Fruit fly (Drosophila melanogaster) whole organism, embryonic: ENCODE measurements around the gene CG3339.

Source experiments
- CG10209 ChIP-seq: fragments of 200-800 bp; sonication (Bioruptor generic); optimal IDR thresholded peaks from 3 replicates; lab custom pipeline; 2017; ENCODE audit warnings: missing biosample characterization, mild to moderate bottlenecking, missing genetic modification characterization, missing genetic modification reagents
- CG10267 ChIP-seq: fragments of 200-800 bp; sonication (Bioruptor generic); optimal IDR thresholded peaks from 2 replicates; lab custom pipeline; 2018; ENCODE audit warnings: missing biosample characterization, mild to moderate bottlenecking, missing genetic modification characterization, moderate library complexity
- CG12155 ChIP-seq: fragments of 200-800 bp; sonication (Bioruptor generic); optimal IDR thresholded peaks from 3 replicates; lab custom pipeline; 2016; ENCODE audit warnings: missing biosample characterization, missing genetic modification characterization
- CG12236 ChIP-seq: fragments of 200-800 bp; sonication (Bioruptor generic); optimal IDR thresholded peaks from 2 replicates; lab custom pipeline; 2016; ENCODE audit warnings: missing biosample characterization, missing genetic modification characterization
- CG13424 ChIP-seq: fragments of 200-800 bp; sonication (Bioruptor generic); optimal IDR thresholded peaks from 2 replicates; lab custom pipeline; 2019; ENCODE audit warnings: missing biosample characterization, mild to moderate bottlenecking, missing genetic modification characterization, moderate library complexity
- CG14050 ChIP-seq: fragments of 200-800 bp; sonication (Bioruptor generic); IDR thresholded peaks from 3 replicates; pipeline ENCODE4 v1.3.6; 2022; ENCODE audit warnings: missing biosample characterization, missing genetic modification characterization
- CG17568 ChIP-seq: fragments of 200-800 bp; sonication (Bioruptor generic); optimal IDR thresholded peaks from 2 replicates; lab custom pipeline; 2018; ENCODE audit warnings: missing biosample characterization, mild to moderate bottlenecking, missing genetic modification characterization, moderate library complexity
- CG17612 ChIP-seq: fragments of 200-800 bp; sonication (Bioruptor generic); IDR thresholded peaks from 2 replicates; pipeline ENCODE4 v1.3.6; 2022; ENCODE audit warnings: missing biosample characterization, missing genetic modification characterization
- CG17802 ChIP-seq: fragments of 200-800 bp; sonication (Bioruptor generic); optimal IDR thresholded peaks from 2 replicates; lab custom pipeline; 2018; ENCODE audit warnings: missing biosample characterization, mild to moderate bottlenecking, missing genetic modification characterization, moderate library complexity
- CG1792 ChIP-seq: fragments of 200-800 bp; sonication (Bioruptor generic); optimal IDR thresholded peaks from 2 replicates; lab custom pipeline; 2016; ENCODE audit warnings: missing biosample characterization, missing genetic modification characterization
- CG18262 ChIP-seq: fragments of 200-800 bp; optimal IDR thresholded peaks from 3 replicates; lab custom pipeline; 2019; ENCODE audit warnings: missing biosample characterization, mild to moderate bottlenecking, missing genetic modification characterization, moderate library complexity
- CG18476 ChIP-seq: fragments of 200-800 bp; sonication (Bioruptor generic); optimal IDR thresholded peaks from 2 replicates; lab custom pipeline; 2016; ENCODE audit warnings: missing biosample characterization, mild to moderate bottlenecking, missing genetic modification characterization
- CG18619 ChIP-seq: fragments of 200-800 bp; sonication (Bioruptor generic); optimal IDR thresholded peaks from 3 replicates; lab custom pipeline; 2017; ENCODE audit warnings: missing biosample characterization, mild to moderate bottlenecking, missing genetic modification characterization
- CG2129 ChIP-seq: fragments of 200-800 bp; sonication (Bioruptor generic); IDR thresholded peaks from 2 replicates; pipeline ENCODE4 v1.3.6; 2022; ENCODE audit warnings: missing biosample characterization, missing genetic modification characterization; ENCODE audit not compliant: partially characterized antibody
- CG30431 ChIP-seq: fragments of 200-800 bp; sonication (Bioruptor generic); optimal IDR thresholded peaks from 2 replicates; lab custom pipeline; 2017; ENCODE audit warnings: missing biosample characterization, missing genetic modification characterization
- CG4730 ChIP-seq: fragments of 200-800 bp; sonication (Bioruptor generic); IDR thresholded peaks from 2 replicates; pipeline ENCODE4 v1.3.6; 2022; ENCODE audit warnings: missing biosample characterization, missing genetic modification characterization
- CG4820 ChIP-seq: fragments of 200-800 bp; sonication (Bioruptor generic); optimal IDR thresholded peaks from 3 replicates; lab custom pipeline; 2016; ENCODE audit warnings: missing biosample characterization, missing genetic modification characterization
- CG4854 ChIP-seq: fragments of 200-800 bp; sonication (Bioruptor generic); optimal IDR thresholded peaks from 2 replicates; lab custom pipeline; 2016; ENCODE audit warnings: missing biosample characterization, missing genetic modification characterization, inconsistent platforms
- CG6813 ChIP-seq: fragments of 200-800 bp; sonication (Bioruptor generic); optimal IDR thresholded peaks from 2 replicates; lab custom pipeline; 2017; ENCODE audit warnings: missing biosample characterization, missing genetic modification characterization, mild to moderate bottlenecking, moderate library complexity, missing genetic modification reagents
- CG7963 ChIP-seq: fragments of 200-800 bp; sonication (Bioruptor generic); IDR thresholded peaks from 3 replicates; pipeline ENCODE4 v1.3.6; 2022; ENCODE audit warnings: missing biosample characterization, missing genetic modification characterization; ENCODE audit not compliant: partially characterized antibody
- CG8359 ChIP-seq: fragments of 200-800 bp; sonication (Bioruptor generic); optimal IDR thresholded peaks from 2 replicates; lab custom pipeline; 2017; ENCODE audit warnings: missing biosample characterization, mild to moderate bottlenecking, missing genetic modification characterization, borderline replicate concordance
- CG9437 ChIP-seq: fragments of 200-800 bp; sonication (Bioruptor generic); optimal IDR thresholded peaks from 2 replicates; lab custom pipeline; 2018; ENCODE audit warnings: missing biosample characterization, mild to moderate bottlenecking, missing genetic modification characterization
- CG9876 ChIP-seq: fragments of 200-800 bp; sonication (Bioruptor generic); optimal IDR thresholded peaks from 2 replicates; lab custom pipeline; 2016; ENCODE audit warnings: missing biosample characterization, missing genetic modification characterization
- Camta ChIP-seq: fragments of 200-800 bp; sonication (Bioruptor generic); optimal IDR thresholded peaks from 2 replicates; lab custom pipeline; 2016; ENCODE audit warnings: missing biosample characterization, missing genetic modification characterization
- Dek ChIP-seq: fragments of 200-800 bp; sonication (Bioruptor generic); optimal IDR thresholded peaks from 3 replicates; lab custom pipeline; 2019; ENCODE audit warnings: missing biosample characterization, mild to moderate bottlenecking, missing genetic modification characterization, moderate library complexity
- Dll ChIP-seq: fragments of 200-800 bp; sonication (Bioruptor generic); IDR thresholded peaks from 4 replicates; pipeline ENCODE4 v1.3.6; 2022; ENCODE audit warnings: missing biosample characterization, missing genetic modification characterization; ENCODE audit not compliant: partially characterized antibody
- Gug ChIP-seq: fragments of 200-800 bp; sonication (Bioruptor generic); IDR thresholded peaks from 4 replicates; pipeline ENCODE4 v1.3.6; 2022; ENCODE audit warnings: missing biosample characterization, missing genetic modification characterization
- MTF-1 ChIP-seq: fragments of 200-800 bp; sonication (Bioruptor generic); optimal IDR thresholded peaks from 2 replicates; lab custom pipeline; 2018; ENCODE audit warnings: missing biosample characterization, mild to moderate bottlenecking, missing genetic modification characterization, borderline replicate concordance
- Sox102F ChIP-seq: fragments of 200-800 bp; sonication (Bioruptor generic); optimal IDR thresholded peaks from 2 replicates; lab custom pipeline; 2018; ENCODE audit warnings: missing biosample characterization, mild to moderate bottlenecking, missing genetic modification characterization, moderate library complexity
- ash1 ChIP-seq: fragments of 200-800 bp; sonication (Bioruptor generic); optimal IDR thresholded peaks from 2 replicates; lab custom pipeline; 2018; ENCODE audit warnings: missing biosample characterization, mild to moderate bottlenecking, missing genetic modification characterization
- ci ChIP-seq: fragments of 200-800 bp; sonication (Bioruptor generic); IDR thresholded peaks from 3 replicates; pipeline ENCODE4 v1.3.6; 2022; ENCODE audit warnings: missing biosample characterization, missing genetic modification characterization
- corto ChIP-seq: fragments of 200-800 bp; sonication (Bioruptor generic); optimal IDR thresholded peaks from 2 replicates; lab custom pipeline; 2016; ENCODE audit warnings: missing biosample characterization, mild to moderate bottlenecking, missing genetic modification characterization, moderate library complexity
- crc ChIP-seq: fragments of 200-800 bp; sonication (Bioruptor generic); optimal IDR thresholded peaks from 2 replicates; lab custom pipeline; 2016; ENCODE audit warnings: missing biosample characterization, missing genetic modification characterization
- fru ChIP-seq: fragments of >200 bp; optimal IDR thresholded peaks from 2 replicates; lab custom pipeline; 2017
- gcm ChIP-seq: fragments of 200-800 bp; sonication (Bioruptor generic); optimal IDR thresholded peaks from 2 replicates; lab custom pipeline; 2019; ENCODE audit warnings: missing biosample characterization, mild to moderate bottlenecking, missing genetic modification characterization, moderate library complexity
- gem ChIP-seq: fragments of 200-800 bp; sonication (Bioruptor generic); optimal IDR thresholded peaks from 2 replicates; lab custom pipeline; 2019; ENCODE audit warnings: missing biosample characterization, mild to moderate bottlenecking, missing genetic modification characterization, moderate library complexity
- gt ChIP-seq: fragments of 200-800 bp; sonication (Bioruptor generic); IDR thresholded peaks from 2 replicates; pipeline ENCODE4 v1.3.6; 2022; ENCODE audit warnings: missing biosample characterization, missing genetic modification characterization
- hkb ChIP-seq, 2 experiments: fragments of 200-800 bp in 1 of 2; fragments of >200 bp in 1 of 2; sonication (Bioruptor generic) in 1 of 2; IDR thresholded peaks in 1 of 2; optimal IDR thresholded peaks in 1 of 2; 2 replicates each; pipeline versions ENCODE4 v1.3.6 to Lab custom; 2017 to 2022; ENCODE audit warnings: missing biosample characterization in 1 of 2, missing genetic modification characterization in 1 of 2
- hth ChIP-seq: fragments of >200 bp; optimal IDR thresholded peaks from 2 replicates; lab custom pipeline; 2017; ENCODE audit warnings: inconsistent platforms
- inv ChIP-seq: fragments of 200-800 bp; sonication (Bioruptor generic); IDR thresholded peaks from 2 replicates; pipeline ENCODE4 v1.3.6; 2022; ENCODE audit warnings: missing biosample characterization, missing genetic modification characterization; ENCODE audit not compliant: partially characterized antibody
- kah ChIP-seq: fragments of 200-800 bp; sonication (Bioruptor generic); optimal IDR thresholded peaks from 2 replicates; lab custom pipeline; 2018; ENCODE audit warnings: missing biosample characterization, mild to moderate bottlenecking, missing genetic modification characterization
- knrl ChIP-seq: fragments of 200-800 bp; sonication (Bioruptor generic); IDR thresholded peaks from 3 replicates; pipeline ENCODE4 v1.3.6; 2022; ENCODE audit warnings: missing biosample characterization, missing genetic modification characterization; ENCODE audit not compliant: partially characterized antibody
- lmd ChIP-seq: fragments of 200-800 bp; sonication (Bioruptor generic); IDR thresholded peaks from 2 replicates; pipeline ENCODE4 v1.3.6; 2022; ENCODE audit warnings: missing biosample characterization, missing genetic modification characterization
- mld ChIP-seq: fragments of 200-800 bp; sonication (Bioruptor generic); IDR thresholded peaks from 3 replicates; pipeline ENCODE4 v1.3.6; 2022; ENCODE audit warnings: missing biosample characterization, missing genetic modification characterization; ENCODE audit not compliant: partially characterized antibody
- sd ChIP-seq: fragments of 200-800 bp; sonication (Bioruptor generic); optimal IDR thresholded peaks from 3 replicates; lab custom pipeline; 2018; ENCODE audit warnings: missing biosample characterization, mild to moderate bottlenecking, missing genetic modification characterization, moderate library complexity
- slp2 ChIP-seq: fragments of 200-800 bp; sonication (Bioruptor generic); optimal IDR thresholded peaks from 2 replicates; lab custom pipeline; 2016; ENCODE audit warnings: missing biosample characterization, missing genetic modification characterization
- sug ChIP-seq: fragments of 200-800 bp; optimal IDR thresholded peaks from 2 replicates; lab custom pipeline; 2019; ENCODE audit warnings: missing biosample characterization, mild to moderate bottlenecking, missing genetic modification characterization, moderate library complexity
- tio ChIP-seq: fragments of 200-800 bp; sonication (Bioruptor generic); optimal IDR thresholded peaks from 2 replicates; lab custom pipeline; 2017; ENCODE audit warnings: missing biosample characterization, missing genetic modification characterization, inconsistent platforms
- vvl ChIP-seq: fragments of 200-800 bp; sonication (Bioruptor generic); IDR thresholded peaks from 2 replicates; pipeline ENCODE4 v1.3.6; 2022; ENCODE audit warnings: missing biosample characterization, missing genetic modification characterization
- zf30C ChIP-seq: fragments of 200-800 bp; sonication (Bioruptor generic); optimal IDR thresholded peaks from 3 replicates; lab custom pipeline; 2018; ENCODE audit warnings: missing biosample characterization, mild to moderate bottlenecking, missing genetic modification characterization

The CG3339 gene

dm6 chr3R:27246264-27246663 lies 75.9 kb downstream of the CG3339 start (continued):
- no peak for TF ChIP-seq MTF-1
- no peak for TF ChIP-seq CG18476 (GFP tag; lab: Kevin White, UChicago)
- TF ChIP-seq vvl (GFP tag; lab: Robert Waterston, UW), result peak; percentile 86
- no peak for TF ChIP-seq knrl (GFP tag; lab: Robert Waterston, UW)
- TF ChIP-seq kah (GFP tag; lab: Kevin White, UChicago), result peak; percentile 74
- TF ChIP-seq CG17802 (tag; lab: Kevin White, UChicago), result no peak
- TF ChIP-seq slp2 (GFP tag; lab: Kevin White, UChicago), result no peak
- TF ChIP-seq inv, result no peak
- TF ChIP-seq corto, result no peak
- TF ChIP-seq tio (GFP tag; lab: Kevin White, UChicago), result no peak
- no peak for TF ChIP-seq ash1 (GFP tag; lab: Kevin White, UChicago)
- no peak for TF ChIP-seq zf30C (GFP tag; lab: Kevin White, UChicago)
- TF ChIP-seq Dll (GFP tag; lab: Robert Waterston, UW), result no peak
- TF ChIP-seq CG13424 (tag; lab: Kevin White, UChicago), result peak; percentile 93
- no peak for TF ChIP-seq CG9876 (GFP tag; lab: Kevin White, UChicago)
- peak; percentile 77 for TF ChIP-seq sug
- TF ChIP-seq CG14050, result no peak; the same call in 2 of the 3 replicates
- peak; percentile 93 for TF ChIP-seq gem (tag; lab: Kevin White, UChicago)
- peak; percentile 78 for TF ChIP-seq sd (tag; lab: Kevin White, UChicago)
- TF ChIP-seq Camta, result no peak
- peak; percentile 66 for TF ChIP-seq CG18619 (GFP tag; lab: Kevin White, UChicago)
- no peak for TF ChIP-seq CG17612 (GFP tag; lab: Robert Waterston, UW)
- TF ChIP-seq CG2129 (GFP tag; lab: Robert Waterston, UW), result no peak
- TF ChIP-seq CG1792 (GFP tag; lab: Kevin White, UChicago), result no peak
- TF ChIP-seq CG17568 (GFP tag; lab: Kevin White, UChicago), result no peak
- peak; percentile 87 for TF ChIP-seq CG10267 (tag; lab: Kevin White, UChicago)
- no peak for TF ChIP-seq CG12236 (GFP tag; lab: Kevin White, UChicago)
- TF ChIP-seq CG4854, result no peak
- TF ChIP-seq hkb (optimal IDR thresholded peaks at IDR 0.05; lab: Kevin White, UChicago), result no peak
- 0 out of 2 replicates have a peak, but pooled peaks have one; percentile 61 for TF ChIP-seq hkb (GFP tag; IDR thresholded peaks at IDR 0.05; lab: Robert Waterston, UW)
- peak; percentile 69 for TF ChIP-seq lmd (GFP tag; lab: Robert Waterston, UW)
- TF ChIP-seq Sox102F (GFP tag; lab: Kevin White, UChicago), result peak; percentile 88
- TF ChIP-seq hth (lab: Kevin White, UChicago), result no peak
- TF ChIP-seq fru (lab: Kevin White, UChicago), result no peak
- peak; percentile 46 for TF ChIP-seq CG12155 (GFP tag; lab: Kevin White, UChicago)
- TF ChIP-seq mld (GFP tag; lab: Robert Waterston, UW), result no peak
- TF ChIP-seq CG7963, result no peak
- peak; percentile 82 for TF ChIP-seq CG9437 (GFP tag; lab: Kevin White, UChicago)
- TF ChIP-seq gcm (GFP tag; lab: Kevin White, UChicago), result peak; percentile 93
- TF ChIP-seq CG30431 (GFP tag; lab: Kevin White, UChicago), result peak; percentile 12
- peak; percentile 59; the same call in 2 of the 3 replicates for TF ChIP-seq ci (GFP tag; lab: Robert Waterston, UW)
- TF ChIP-seq CG10209 (GFP tag; lab: Kevin White, UChicago), result peak; percentile 78
- peak; percentile 95 for TF ChIP-seq CG18262 (tag; lab: Kevin White, UChicago)
- peak; percentile 2 for TF ChIP-seq CG8359 (GFP tag; lab: Kevin White, UChicago)
- peak; percentile 53 for TF ChIP-seq CG6813 (GFP tag; lab: Kevin White, UChicago)
- peak; percentile 33 for TF ChIP-seq Dek (tag; lab: Kevin White, UChicago)
- peak; percentile 50 for TF ChIP-seq CG4820 (GFP tag; lab: Kevin White, UChicago)
- TF ChIP-seq gt (GFP tag; lab: Robert Waterston, UW), result no peak
- TF ChIP-seq crc, result no peak
- TF ChIP-seq CG4730 (GFP tag; lab: Robert Waterston, UW), result peak; percentile 31; the same call in 1 of the 2 replicates
- no peak for TF ChIP-seq Gug
